Fruit fly (Drosophila melanogaster) whole organism, pupa: ENCODE measurements around the gene Hsp67Ba.

Experiments used
- CG10348 ChIP-seq: fragments of 200-800 bp; sonication (Bioruptor generic); IDR thresholded peaks from 2 replicates; pipeline ENCODE4 v1.3.6; 2022; ENCODE audit warnings: missing biosample characterization, missing genetic modification characterization
- CG12605 ChIP-seq: fragments of 200-800 bp; sonication (Bioruptor generic); IDR thresholded peaks from 2 replicates; pipeline ENCODE4 v1.3.6; 2022; ENCODE audit warnings: missing biosample characterization, missing genetic modification characterization
- CG13204 ChIP-seq: fragments of 200-800 bp; sonication (Bioruptor generic); optimal IDR thresholded peaks from 2 replicates; lab custom pipeline; 2018; ENCODE audit warnings: missing biosample characterization, mild to moderate bottlenecking, missing genetic modification characterization, moderate library complexity
- CG14655 ChIP-seq: fragments of 200-800 bp; sonication (Bioruptor generic); optimal IDR thresholded peaks from 3 replicates; lab custom pipeline; 2017; ENCODE audit warnings: mild to moderate bottlenecking, missing biosample characterization, missing genetic modification reagents, missing genetic modification characterization
- CG15710 ChIP-seq: fragments of 200-800 bp; sonication (Bioruptor generic); optimal IDR thresholded peaks from 2 replicates; lab custom pipeline; 2018; ENCODE audit warnings: missing biosample characterization, mild to moderate bottlenecking, missing genetic modification characterization, moderate library complexity
- CG17806 ChIP-seq: fragments of 200-800 bp; sonication (Bioruptor generic); optimal IDR thresholded peaks from 2 replicates; lab custom pipeline; 2018; ENCODE audit warnings: missing biosample characterization, mild to moderate bottlenecking, missing genetic modification characterization, moderate library complexity
- CG32121 ChIP-seq: fragments of 200-800 bp; sonication (Bioruptor generic); IDR thresholded peaks from 2 replicates; pipeline ENCODE4 v1.3.6; 2022; ENCODE audit warnings: missing biosample characterization, missing genetic modification characterization
- CG34367 ChIP-seq: fragments of 200-800 bp; sonication (Bioruptor generic); optimal IDR thresholded peaks from 2 replicates; lab custom pipeline; 2018; ENCODE audit warnings: missing biosample characterization, mild to moderate bottlenecking, missing genetic modification characterization
- CG4496 ChIP-seq: fragments of 200-800 bp; sonication (Bioruptor generic); IDR thresholded peaks from 3 replicates; pipeline ENCODE4 v1.3.6; 2022; ENCODE audit warnings: missing biosample characterization, missing genetic modification characterization
- CG8159 ChIP-seq: fragments of 200-800 bp; sonication (Bioruptor generic); optimal IDR thresholded peaks from 3 replicates; lab custom pipeline; 2018; ENCODE audit warnings: missing biosample characterization, mild to moderate bottlenecking, missing genetic modification characterization, moderate library complexity
- CG8301 ChIP-seq: fragments of 200-800 bp; sonication (Bioruptor generic); optimal IDR thresholded peaks from 2 replicates; lab custom pipeline; 2018; ENCODE audit warnings: missing biosample characterization, mild to moderate bottlenecking, missing genetic modification characterization
- CG9948 ChIP-seq: fragments of 200-800 bp; sonication (Bioruptor generic); optimal IDR thresholded peaks from 2 replicates; lab custom pipeline; 2018; ENCODE audit warnings: missing biosample characterization, mild to moderate bottlenecking, missing genetic modification characterization, moderate library complexity
- D1 ChIP-seq: fragments of 200-800 bp; sonication (Bioruptor generic); optimal IDR thresholded peaks from 2 replicates; lab custom pipeline; 2018; ENCODE audit warnings: missing biosample characterization, mild to moderate bottlenecking, missing genetic modification characterization, moderate library complexity
- EcR ChIP-seq: fragments of 200-800 bp; sonication (Bioruptor generic); optimal IDR thresholded peaks from 3 replicates; lab custom pipeline; 2019; ENCODE audit warnings: missing biosample characterization, missing genetic modification characterization, mild to moderate bottlenecking, moderate library complexity, missing genetic modification reagents
- Ets98B ChIP-seq: fragments of 200-800 bp; sonication (Bioruptor generic); IDR thresholded peaks from 2 replicates; pipeline ENCODE4 v1.3.6; 2022; ENCODE audit warnings: missing biosample characterization, missing genetic modification characterization
- Pif1A ChIP-seq: fragments of 200-800 bp; sonication (Bioruptor generic); optimal IDR thresholded peaks from 3 replicates; lab custom pipeline; 2016; ENCODE audit warnings: missing biosample characterization, missing genetic modification characterization
- Pif1B ChIP-seq: fragments of 200-800 bp; sonication (Bioruptor generic); optimal IDR thresholded peaks from 3 replicates; lab custom pipeline; 2016; ENCODE audit warnings: missing biosample characterization, missing genetic modification characterization
- Snoo ChIP-seq: fragments of 200-800 bp; sonication (Bioruptor generic); optimal IDR thresholded peaks from 3 replicates; lab custom pipeline; 2017; ENCODE audit warnings: missing biosample characterization, mild to moderate bottlenecking, missing genetic modification characterization, inconsistent platforms
- fd96Ca ChIP-seq: fragments of 200-800 bp; sonication (Bioruptor generic); IDR thresholded peaks from 3 replicates; pipeline ENCODE4 v1.3.6; 2022; ENCODE audit warnings: missing biosample characterization, missing genetic modification characterization
- gl ChIP-seq: fragments of 200-800 bp; sonication (Bioruptor generic); optimal IDR thresholded peaks from 2 replicates; lab custom pipeline; 2018; ENCODE audit warnings: missing biosample characterization, mild to moderate bottlenecking, missing genetic modification characterization
- rn ChIP-seq: fragments of 200-800 bp; sonication (Bioruptor generic); IDR thresholded peaks from 2 replicates; pipeline ENCODE4 v1.3.6; 2022; ENCODE audit warnings: missing biosample characterization, missing genetic modification characterization

Gene Hsp67Ba

dm6 chr3L:9402157-9402890 lies 23.0 kb upstream of the Hsp67Ba start, which contains the start of gene eIF4E1:
TSS of gene eIF4E1 (minus strand) at chr3L:9402460.
- no peak for TF ChIP-seq CG15710 (tag; lab: Kevin White, UChicago)
- no peak for TF ChIP-seq gl
- TF ChIP-seq EcR (GFP tag; lab: Kevin White, UChicago), result no peak
- no peak for TF ChIP-seq CG34367 (tag; lab: Kevin White, UChicago)
- no peak for TF ChIP-seq CG12605 (GFP tag; lab: Robert Waterston, UW)
- no peak for TF ChIP-seq CG17806 (tag; lab: Kevin White, UChicago)
- TF ChIP-seq fd96Ca (GFP tag; lab: Robert Waterston, UW), result no peak
- TF ChIP-seq CG32121 (GFP tag; lab: Robert Waterston, UW), result no peak
- TF ChIP-seq D1, result no peak
- TF ChIP-seq Pif1B (GFP tag; lab: Kevin White, UChicago), result no peak
- TF ChIP-seq Ets98B (GFP tag; lab: Robert Waterston, UW), result no peak
- no peak for TF ChIP-seq Snoo (tag; lab: Kevin White, UChicago)
- TF ChIP-seq rn (GFP tag; lab: Robert Waterston, UW), result no peak
- no peak for TF ChIP-seq CG4496 (GFP tag; lab: Robert Waterston, UW)
- no peak for TF ChIP-seq CG10348 (GFP tag; lab: Robert Waterston, UW)
- TF ChIP-seq Pif1A (GFP tag; lab: Kevin White, UChicago), result no peak
- TF ChIP-seq CG14655 (GFP tag; lab: Kevin White, UChicago), result no peak
- no peak for TF ChIP-seq CG8301 (tag; lab: Kevin White, UChicago)

- TF ChIP-seq Pif1A (GFP tag; lab: Kevin White, UChicago), result no peak
- TF ChIP-seq CG13204 (GFP tag; lab: Kevin White, UChicago), result no peak
- TF ChIP-seq CG17806 (tag; lab: Kevin White, UChicago), result no peak
- TF ChIP-seq gl, result no peak
- TF ChIP-seq fd96Ca (GFP tag; lab: Robert Waterston, UW), result no peak
- peak; percentile 22; the same call in 1 of the 2 replicates for TF ChIP-seq Ets98B (GFP tag; lab: Robert Waterston, UW)
- TF ChIP-seq CG9948 (tag; lab: Kevin White, UChicago), result no peak
- TF ChIP-seq CG8159 (tag; lab: Kevin White, UChicago), result no peak
- TF ChIP-seq CG10348 (GFP tag; lab: Robert Waterston, UW), result no peak
- TF ChIP-seq CG14655 (GFP tag; lab: Kevin White, UChicago), result no peak
- peak; percentile 21 for TF ChIP-seq Pif1B (GFP tag; lab: Kevin White, UChicago)
- TF ChIP-seq D1, result no peak
- TF ChIP-seq CG8301 (tag; lab: Kevin White, UChicago), result no peak
- no peak for TF ChIP-seq Snoo (tag; lab: Kevin White, UChicago)
- no peak for TF ChIP-seq CG34367 (tag; lab: Kevin White, UChicago)
- TF ChIP-seq CG12605 (GFP tag; lab: Robert Waterston, UW), result no peak
- TF ChIP-seq CG4496 (GFP tag; lab: Robert Waterston, UW), result no peak
- no peak for TF ChIP-seq CG32121 (GFP tag; lab: Robert Waterston, UW)
- TF ChIP-seq EcR (GFP tag; lab: Kevin White, UChicago), result peak; percentile 23
- TF ChIP-seq, all 21 proteins: peak for 3
Measured at dm6 chr3L:9401354-9402156, 22.2 kb upstream of the Hsp67Ba start.

dm6 chr3L:9400697-9401353 lies 21.5 kb upstream of the Hsp67Ba start:
- TF ChIP-seq EcR (GFP tag; lab: Kevin White, UChicago), result no peak
- no peak for TF ChIP-seq gl
- TF ChIP-seq CG14655 (GFP tag; lab: Kevin White, UChicago), result no peak
- peak; percentile 8; the same call in 1 of the 3 replicates for TF ChIP-seq CG4496 (GFP tag; lab: Robert Waterston, UW)

- no peak for TF ChIP-seq CG32121 (GFP tag; lab: Robert Waterston, UW)
- TF ChIP-seq CG17806 (tag; lab: Kevin White, UChicago), result no peak
- peak; percentile 63 for TF ChIP-seq EcR (GFP tag; lab: Kevin White, UChicago)
Measured at dm6 chr3L:9399855-9400254, 20.5 kb upstream of the Hsp67Ba start.

- TF ChIP-seq CG13204 (GFP tag; lab: Kevin White, UChicago) (no peak), Pif1A (GFP tag; lab: Kevin White, UChicago) (peak; percentile 28), CG34367 (tag; lab: Kevin White, UChicago) (peak; percentile 13), CG4496 (GFP tag; lab: Robert Waterston, UW) (no peak), EcR (GFP tag; lab: Kevin White, UChicago) (peak; percentile 48), CG8159 (tag; lab: Kevin White, UChicago) (peak; percentile 68), CG32121 (GFP tag; lab: Robert Waterston, UW) (no peak), fd96Ca (GFP tag; lab: Robert Waterston, UW) (no peak), Ets98B (GFP tag; lab: Robert Waterston, UW) (no peak), CG10348 (GFP tag; lab: Robert Waterston, UW) (no peak)
Measured at dm6 chr3L:9399013-9399750, 19.8 kb upstream of the Hsp67Ba start, which contains the start of gene CG4080. TSS of gene CG4080 (minus strand) at chr3L:9399227.
